Worm (Caenorhabditis elegans) whole organism, L1 larva: ENCODE results near the gene tbc-18.

Experiments used
- C04F5.9 ChIP-seq: sonication (generic microtip); optimal IDR thresholded peaks from 2 replicates; lab custom pipeline; 2016; ENCODE audit warnings: missing genetic modification characterization, missing compliant biosample characterization
- C34B4.2 ChIP-seq: sonication (generic microtip); optimal IDR thresholded peaks from 2 replicates; lab custom pipeline; 2017; ENCODE audit warnings: mild to moderate bottlenecking, missing genetic modification characterization, missing compliant biosample characterization
- alr-1 ChIP-seq: fragments of 200-800 bp; sonication (Bioruptor generic); optimal IDR thresholded peaks from 2 replicates; lab custom pipeline; 2018; ENCODE audit warnings: borderline replicate concordance, mild to moderate bottlenecking, missing genetic modification characterization, missing compliant biosample characterization
- aly-2 ChIP-seq: fragments of 150-350 bp; optimal IDR thresholded peaks from 2 replicates; lab custom pipeline; 2014; ENCODE audit warnings: missing biosample characterization, missing genetic modification characterization
- ama-1 ChIP-seq: fragments of 150-350 bp; optimal IDR thresholded peaks from 2 replicates; lab custom pipeline; 2014
- blmp-1 ChIP-seq: fragments of 150-350 bp; optimal IDR thresholded peaks from 2 replicates; lab custom pipeline; 2014; ENCODE audit warnings: missing biosample characterization, missing genetic modification characterization
- ceh-88 ChIP-seq: fragments of 200-800 bp; sonication (Bioruptor generic); IDR thresholded peaks from 2 replicates; pipeline ENCODE4 v1.3.6; 2022; ENCODE audit warnings: missing genetic modification characterization, missing compliant biosample characterization
- ceh-90 ChIP-seq: sonication (generic microtip); optimal IDR thresholded peaks from 2 replicates; lab custom pipeline; 2016; ENCODE audit warnings: missing genetic modification characterization, missing compliant biosample characterization
- dpl-1 ChIP-seq, 3 experiments: fragments of 150-350 bp in 2 of 3; sonication (generic microtip) in 1 of 3; optimal IDR thresholded peaks; 2 replicates each; lab custom pipeline; 2014 to 2017; ENCODE audit warnings: missing biosample characterization in 3 of 3, missing genetic modification characterization in 3 of 3, missing genetic modification reagents in 3 of 3
- dsc-1 ChIP-seq: sonication (generic microtip); optimal IDR thresholded peaks from 2 replicates; lab custom pipeline; 2016; ENCODE audit warnings: mild to moderate bottlenecking, missing genetic modification characterization, missing compliant biosample characterization
- efl-1 ChIP-seq, 4 experiments: fragments of 150-350 bp; optimal IDR thresholded peaks in 3 of 4; peaks in 1 of 4; 1 replicate in 1 of 4; 2 replicates in 3 of 4; lab custom pipeline; 2014; ENCODE audit warnings: missing biosample characterization in 2 of 4, missing genetic modification characterization in 2 of 4, missing genetic modification reagents in 2 of 4
- efl-3 ChIP-seq: fragments of 200-800 bp; sonication (Bioruptor generic); optimal IDR thresholded peaks from 2 replicates; lab custom pipeline; 2018; ENCODE audit warnings: mild to moderate bottlenecking, missing genetic modification characterization, missing compliant biosample characterization
- egl-13 ChIP-seq: sonication (generic microtip); optimal IDR thresholded peaks from 2 replicates; lab custom pipeline; 2016; ENCODE audit warnings: missing genotype, missing genetic modification reagents, missing genetic modification characterization, missing compliant biosample characterization
- ets-5 ChIP-seq: fragments of 200-800 bp; sonication (Bioruptor generic); IDR thresholded peaks from 2 replicates; pipeline ENCODE4 v1.3.6; 2022; ENCODE audit warnings: missing genetic modification characterization, missing compliant biosample characterization
- fkh-8 ChIP-seq: sonication (generic microtip); optimal IDR thresholded peaks from 2 replicates; lab custom pipeline; 2016; ENCODE audit warnings: mild to moderate bottlenecking, missing genetic modification characterization, missing compliant biosample characterization
- fos-1 ChIP-seq: fragments of 150-350 bp; optimal IDR thresholded peaks from 2 replicates; lab custom pipeline; 2014; ENCODE audit warnings: missing biosample characterization, missing genetic modification characterization
- hpl-2 ChIP-seq: fragments of 150-350 bp; optimal IDR thresholded peaks from 2 replicates; lab custom pipeline; 2014; ENCODE audit warnings: missing biosample characterization, missing genetic modification reagents, missing genetic modification characterization
- irx-1 ChIP-seq: sonication (generic microtip); optimal IDR thresholded peaks from 2 replicates; lab custom pipeline; 2016; ENCODE audit warnings: missing genetic modification characterization, missing compliant biosample characterization
- isw-1 ChIP-seq: fragments of 200-800 bp; sonication (Bioruptor generic); IDR thresholded peaks from 2 replicates; pipeline ENCODE4 v1.3.6; 2022; ENCODE audit warnings: missing genetic modification characterization, missing compliant biosample characterization
- jun-1 ChIP-seq: fragments of 150-350 bp; optimal IDR thresholded peaks from 2 replicates; lab custom pipeline; 2014; ENCODE audit warnings: missing biosample characterization, missing genetic modification reagents, missing genetic modification characterization
- lin-14 ChIP-seq: fragments of 200-800 bp; sonication (Bioruptor generic); optimal IDR thresholded peaks from 2 replicates; lab custom pipeline; 2018; ENCODE audit warnings: mild to moderate bottlenecking, missing genetic modification characterization, moderate library complexity, missing compliant biosample characterization
- lin-35 ChIP-seq, 2 experiments: fragments of 150-350 bp; optimal IDR thresholded peaks; 2 replicates each; lab custom pipeline; 2014; ENCODE audit warnings: missing biosample characterization in 2 of 2, missing genetic modification characterization in 2 of 2, missing genetic modification reagents in 2 of 2
- lin-39 ChIP-seq: fragments of 150-350 bp; optimal IDR thresholded peaks from 2 replicates; lab custom pipeline; 2014; ENCODE audit warnings: missing biosample characterization, missing genetic modification reagents, missing genetic modification characterization
- lsy-2 ChIP-seq, 2 experiments: fragments of 150-350 bp; optimal IDR thresholded peaks; 2 replicates each; lab custom pipeline; 2014; ENCODE audit warnings: missing biosample characterization in 2 of 2, missing genetic modification characterization in 2 of 2
- mab-9 ChIP-seq: fragments of 200-800 bp; sonication (Bioruptor generic); IDR thresholded peaks from 2 replicates; pipeline ENCODE4 v1.3.6; 2022; ENCODE audit warnings: missing genetic modification reagents, missing genetic modification characterization, missing compliant biosample characterization
- mdl-1 ChIP-seq, 2 experiments: fragments of 150-350 bp; optimal IDR thresholded peaks; 2 replicates each; lab custom pipeline; 2014 to 2017; ENCODE audit warnings: missing biosample characterization in 2 of 2, missing genetic modification characterization in 2 of 2, inconsistent platforms in 1 of 2
- mef-2 ChIP-seq: fragments of 150-350 bp; optimal IDR thresholded peaks from 2 replicates; lab custom pipeline; 2014; ENCODE audit warnings: missing biosample characterization, missing genetic modification characterization
- nhr-11 ChIP-seq: fragments of 150-350 bp; optimal IDR thresholded peaks from 2 replicates; lab custom pipeline; 2014; ENCODE audit warnings: missing biosample characterization, missing genetic modification characterization
- nhr-19 ChIP-seq: fragments of 200-800 bp; sonication (Bioruptor generic); conservative IDR thresholded peaks from 2 replicates; pipeline ENCODE4 v1.3.6; 2022; ENCODE audit warnings: missing genetic modification characterization, missing compliant biosample characterization
- nhr-20 ChIP-seq: sonication (generic microtip); optimal IDR thresholded peaks from 2 replicates; lab custom pipeline; 2016; ENCODE audit warnings: mild to moderate bottlenecking, missing genetic modification characterization, missing compliant biosample characterization
- nhr-237 ChIP-seq: fragments of 150-350 bp; optimal IDR thresholded peaks from 2 replicates; lab custom pipeline; 2014; ENCODE audit warnings: missing biosample characterization, missing genetic modification characterization
- nhr-47 ChIP-seq: sonication (generic microtip); optimal IDR thresholded peaks from 2 replicates; lab custom pipeline; 2016; ENCODE audit warnings: mild to moderate bottlenecking, missing genetic modification characterization, moderate library complexity, missing compliant biosample characterization
- nhr-76 ChIP-seq: sonication (generic microtip); optimal IDR thresholded peaks from 2 replicates; lab custom pipeline; 2017; ENCODE audit warnings: missing biosample characterization, missing genetic modification characterization
- nhr-90 ChIP-seq: sonication (generic microtip); optimal IDR thresholded peaks from 2 replicates; lab custom pipeline; 2016; ENCODE audit warnings: mild to moderate bottlenecking, missing genetic modification characterization, missing compliant biosample characterization; ENCODE audit not compliant: poor library complexity
- pax-3 ChIP-seq: fragments of 200-800 bp; sonication (Bioruptor generic); optimal IDR thresholded peaks from 2 replicates; lab custom pipeline; 2018; ENCODE audit warnings: mild to moderate bottlenecking, missing genetic modification characterization, moderate library complexity, missing compliant biosample characterization
- pqm-1 ChIP-seq: sonication (generic microtip); optimal IDR thresholded peaks from 3 replicates; lab custom pipeline; 2017; ENCODE audit warnings: missing biosample characterization, missing genetic modification characterization
- rnt-1 ChIP-seq: sonication (generic microtip); optimal IDR thresholded peaks from 2 replicates; lab custom pipeline; 2016; ENCODE audit warnings: mild to moderate bottlenecking, missing genetic modification characterization, moderate library complexity, missing compliant biosample characterization
- sup-37 ChIP-seq: fragments of 200-800 bp; sonication (Bioruptor generic); optimal IDR thresholded peaks from 2 replicates; lab custom pipeline; 2018; ENCODE audit warnings: mild to moderate bottlenecking, missing genetic modification characterization, missing compliant biosample characterization
- swsn-7 ChIP-seq: sonication (generic microtip); optimal IDR thresholded peaks from 2 replicates; lab custom pipeline; 2016; ENCODE audit warnings: missing genetic modification characterization, missing compliant biosample characterization
- unc-30 ChIP-seq: sonication (generic microtip); optimal IDR thresholded peaks from 2 replicates; lab custom pipeline; 2017; ENCODE audit warnings: missing biosample characterization, missing genetic modification characterization
- unc-62 ChIP-seq: fragments of 150-350 bp; optimal IDR thresholded peaks from 2 replicates; lab custom pipeline; 2014; ENCODE audit warnings: missing biosample characterization, missing genetic modification reagents, missing genetic modification characterization
- unc-98 ChIP-seq: fragments of 200-800 bp; sonication (Bioruptor generic); IDR thresholded peaks from 2 replicates; pipeline ENCODE4 v1.3.6; 2022; ENCODE audit warnings: missing genetic modification characterization, missing compliant biosample characterization
- xbp-1 ChIP-seq: sonication (generic microtip); optimal IDR thresholded peaks from 2 replicates; lab custom pipeline; 2016; ENCODE audit warnings: missing genetic modification characterization, missing compliant biosample characterization
- zip-4 ChIP-seq: fragments of 200-800 bp; sonication (Bioruptor generic); optimal IDR thresholded peaks from 2 replicates; lab custom pipeline; 2018; ENCODE audit warnings: mild to moderate bottlenecking, missing genetic modification characterization, moderate library complexity, missing compliant biosample characterization
- ztf-4 ChIP-seq: fragments of 150-350 bp; optimal IDR thresholded peaks from 2 replicates; lab custom pipeline; 2014; ENCODE audit warnings: missing biosample characterization, missing genetic modification characterization

tbc-18 gene

ce11 chrX:8404308-8405085 is 26.1 kb downstream of the tbc-18 start (continued):
- peak; percentile 70 for TF ChIP-seq mab-9
- peak; percentile 91 for TF ChIP-seq nhr-90 (tag; lab: Kevin White, UChicago)
- peak; percentile 68 for TF ChIP-seq lin-39 (tag; lab: Kevin White, UChicago)
- TF ChIP-seq unc-30 (tag; lab: Kevin White, UChicago): no peak
- TF ChIP-seq dsc-1 (tag; lab: Kevin White, UChicago): peak; percentile 95
- peak; percentile 81 for TF ChIP-seq sup-37
- peak; percentile 94 for TF ChIP-seq nhr-20 (tag; lab: Kevin White, UChicago)
- TF ChIP-seq lin-35 (GFP tag; optimal IDR thresholded peaks at IDR 0.05; lab: Kevin White, UChicago): peak; percentile 33 to 83
- peak; percentile 63 for TF ChIP-seq aly-2
- TF ChIP-seq ztf-4 (tag; lab: Kevin White, UChicago): peak; percentile 83
- peak; percentile 65 to 70 for TF ChIP-seq efl-1 (optimal IDR thresholded peaks at IDR 0.05; lab: Kevin White, UChicago)
- peak; percentile 22 to 95 for TF ChIP-seq efl-1 (GFP tag; optimal IDR thresholded peaks at IDR 0.05 in 1 of 2; lab: Kevin White, UChicago)
- peak; percentile 86 for TF ChIP-seq isw-1 (GFP tag; lab: Robert Waterston, UW)
- peak; percentile 84 for TF ChIP-seq egl-13 (tag; lab: Kevin White, UChicago)
- peak; percentile 39 for TF ChIP-seq C04F5.9 (tag; lab: Kevin White, UChicago)
- peak in 1 of 2 experiments; percentile 81 for TF ChIP-seq mdl-1 (tag; optimal IDR thresholded peaks at IDR 0.05; lab: Kevin White, UChicago)
- TF ChIP-seq pax-3 (tag; lab: Kevin White, UChicago): peak; percentile 82
- no peak for TF ChIP-seq unc-62 (GFP tag; lab: Kevin White, UChicago)
- TF ChIP-seq lin-14 (GFP tag; lab: Kevin White, UChicago): peak; percentile 97
- TF ChIP-seq xbp-1 (tag; lab: Kevin White, UChicago): peak; percentile 88
- TF ChIP-seq unc-98 (GFP tag; lab: Robert Waterston, UW): peak; percentile 73
- TF ChIP-seq lsy-2 (tag; optimal IDR thresholded peaks at IDR 0.05; lab: Kevin White, UChicago): peak; percentile 81 to 83
- TF ChIP-seq mef-2 (tag; lab: Kevin White, UChicago): peak; percentile 45
- TF ChIP-seq irx-1 (tag; lab: Kevin White, UChicago): peak; percentile 90
- TF ChIP-seq zip-4 (GFP tag; lab: Kevin White, UChicago): peak; percentile 81
- peak; percentile 94 for TF ChIP-seq fkh-8 (tag; lab: Kevin White, UChicago)
- TF ChIP-seq ama-1 (lab: Kevin White, UChicago): no peak
- TF ChIP-seq efl-3 (GFP tag; lab: Kevin White, UChicago): peak; percentile 73
- peak; percentile 62 for TF ChIP-seq nhr-11 (tag; lab: Kevin White, UChicago)
- peak in 2 of 3 experiments; percentile 44 to 50 for TF ChIP-seq dpl-1 (GFP tag; optimal IDR thresholded peaks at IDR 0.05; lab: Kevin White, UChicago)
- TF ChIP-seq rnt-1: peak; percentile 91
- peak; percentile 87 for TF ChIP-seq jun-1 (tag; lab: Kevin White, UChicago)
- peak; percentile 89 for TF ChIP-seq ceh-88 (GFP tag; lab: Robert Waterston, UW)
- TF ChIP-seq C34B4.2 (tag; lab: Kevin White, UChicago): no peak
- no peak for TF ChIP-seq nhr-76 (tag; lab: Kevin White, UChicago)
- TF ChIP-seq fos-1: peak; percentile 84
- TF ChIP-seq blmp-1: peak; percentile 42
- TF ChIP-seq alr-1: no peak
- no peak for TF ChIP-seq pqm-1
- TF ChIP-seq nhr-19 (GFP tag; lab: Robert Waterston, UW): peak; percentile 92
- TF ChIP-seq hpl-2 (GFP tag; lab: Kevin White, UChicago): no peak
- no peak for TF ChIP-seq ets-5 (GFP tag; lab: Robert Waterston, UW)
- TF ChIP-seq swsn-7: peak; percentile 94
- TF ChIP-seq nhr-237: peak; percentile 48
- TF ChIP-seq ceh-90 (tag; lab: Kevin White, UChicago): no peak
- TF ChIP-seq nhr-47 (tag; lab: Kevin White, UChicago): peak; percentile 96
